Worm (Caenorhabditis elegans) whole organism, young adult: ENCODE data around the gene atf-8.
A peak's percentile ranks its signal among the peaks of the same experiment; 100 is the strongest.

Source experiments
- B0336.3 ChIP-seq: fragments of 200-800 bp; sonication (Bioruptor generic); IDR thresholded peaks from 2 replicates; pipeline ENCODE4 v1.3.6; 2022; ENCODE audit warnings: missing genetic modification characterization, missing compliant biosample characterization
- C06A6.2 ChIP-seq: fragments of 200-800 bp; sonication (Bioruptor generic); conservative IDR thresholded peaks from 2 replicates; pipeline ENCODE4 v1.3.6; 2022; ENCODE audit warnings: missing genetic modification characterization, missing compliant biosample characterization
- D2030.7 ChIP-seq: fragments of 200-800 bp; sonication (Bioruptor generic); IDR thresholded peaks from 2 replicates; pipeline ENCODE4 v1.3.6; 2022; ENCODE audit warnings: missing genetic modification reagents, missing genetic modification characterization, missing compliant biosample characterization
- F33H1.4 ChIP-seq: fragments of 200-800 bp; sonication (Bioruptor generic); IDR thresholded peaks from 2 replicates; pipeline ENCODE4 v1.3.6; 2022; ENCODE audit warnings: missing genetic modification reagents, missing genetic modification characterization, missing compliant biosample characterization
- F57A8.1 ChIP-seq: fragments of 200-800 bp; sonication (Bioruptor generic); optimal IDR thresholded peaks from 2 replicates; lab custom pipeline; 2018; ENCODE audit warnings: mild to moderate bottlenecking, missing genetic modification characterization, moderate library complexity, missing compliant biosample characterization
- K11D2.4 ChIP-seq: fragments of 200-800 bp; sonication (Bioruptor generic); IDR thresholded peaks from 2 replicates; pipeline ENCODE4 v1.3.6; 2022; ENCODE audit warnings: missing genetic modification reagents, missing genetic modification characterization, missing compliant biosample characterization
- T07F8.4 ChIP-seq: sonication (generic microtip); optimal IDR thresholded peaks from 2 replicates; lab custom pipeline; 2016; ENCODE audit warnings: mild to moderate bottlenecking, missing genetic modification characterization, moderate library complexity, missing compliant biosample characterization
- Y53F4B.3 ChIP-seq: fragments of 200-800 bp; sonication (Bioruptor generic); IDR thresholded peaks from 2 replicates; pipeline ENCODE4 v1.3.6; 2022; ENCODE audit warnings: missing genetic modification reagents, missing genetic modification characterization, missing compliant biosample characterization
- Y53G8AR.9 ChIP-seq: fragments of 200-800 bp; sonication (Bioruptor generic); conservative IDR thresholded peaks from 2 replicates; pipeline ENCODE4 v1.3.6; 2022; ENCODE audit warnings: missing genetic modification reagents, missing genetic modification characterization, missing compliant biosample characterization
- Y95B8A.8 ChIP-seq: fragments of 200-800 bp; sonication (Bioruptor generic); IDR thresholded peaks from 2 replicates; pipeline ENCODE4 v1.3.6; 2022; ENCODE audit warnings: missing genetic modification reagents, missing genetic modification characterization, missing compliant biosample characterization
- ZK185.1 ChIP-seq: sonication (generic microtip); optimal IDR thresholded peaks from 2 replicates; lab custom pipeline; 2016; ENCODE audit warnings: mild to moderate bottlenecking, missing genetic modification characterization, missing compliant biosample characterization; ENCODE audit not compliant: poor library complexity, severe bottlenecking
- atf-7 ChIP-seq: sonication (generic microtip); optimal IDR thresholded peaks from 2 replicates; lab custom pipeline; 2017; ENCODE audit warnings: mild to moderate bottlenecking, missing genetic modification characterization, missing compliant biosample characterization
- attf-5 ChIP-seq: fragments of 200-800 bp; sonication (Bioruptor generic); optimal IDR thresholded peaks from 2 replicates; lab custom pipeline; 2018; ENCODE audit warnings: mild to moderate bottlenecking, missing genetic modification characterization, missing compliant biosample characterization
- cebp-1 ChIP-seq, 2 experiments: fragments of 200-800 bp in 1 of 2; sonication (Bioruptor generic) in 1 of 2; sonication (generic microtip) in 1 of 2; IDR thresholded peaks in 1 of 2; optimal IDR thresholded peaks in 1 of 2; 2 replicates each; pipeline versions ENCODE4 v1.3.6 to Lab custom; 2017 to 2022; ENCODE audit warnings: missing compliant biosample characterization in 2 of 2, missing genetic modification characterization in 2 of 2, mild to moderate bottlenecking in 1 of 2, missing genetic modification reagents in 1 of 2, moderate library complexity in 1 of 2
- cebp-2 ChIP-seq: fragments of 200-800 bp; sonication (Bioruptor generic); IDR thresholded peaks from 2 replicates; pipeline ENCODE4 v1.3.6; 2022; ENCODE audit warnings: missing genetic modification characterization, missing compliant biosample characterization
- ceh-100 ChIP-seq: fragments of 200-800 bp; sonication (Bioruptor generic); IDR thresholded peaks from 2 replicates; pipeline ENCODE4 v1.3.6; 2022; ENCODE audit warnings: missing genetic modification reagents, missing genetic modification characterization, missing compliant biosample characterization
- ceh-27 ChIP-seq: fragments of 200-800 bp; sonication (Bioruptor generic); optimal IDR thresholded peaks from 2 replicates; lab custom pipeline; 2018; ENCODE audit warnings: mild to moderate bottlenecking, missing genetic modification characterization, moderate library complexity, missing compliant biosample characterization
- ceh-58 ChIP-seq: fragments of 200-800 bp; sonication (Bioruptor generic); IDR thresholded peaks from 2 replicates; pipeline ENCODE4 v1.3.6; 2022; ENCODE audit warnings: missing genetic modification characterization, missing compliant biosample characterization
- die-1 ChIP-seq: sonication (generic microtip); optimal IDR thresholded peaks from 2 replicates; lab custom pipeline; 2016; ENCODE audit warnings: missing genotype, mild to moderate bottlenecking, missing genetic modification characterization, missing compliant biosample characterization
- egrh-3 ChIP-seq: fragments of 200-800 bp; sonication (Bioruptor generic); IDR thresholded peaks from 2 replicates; pipeline ENCODE4 v1.3.6; 2022; ENCODE audit warnings: missing genetic modification reagents, missing genetic modification characterization, missing compliant biosample characterization
- ekl-4 ChIP-seq: fragments of 200-800 bp; sonication (Bioruptor generic); IDR thresholded peaks from 2 replicates; pipeline ENCODE4 v1.3.6; 2022; ENCODE audit warnings: missing genetic modification reagents, missing genetic modification characterization, missing compliant biosample characterization
- ets-4 ChIP-seq: fragments of 200-800 bp; sonication (Bioruptor generic); optimal IDR thresholded peaks from 2 replicates; lab custom pipeline; 2018; ENCODE audit warnings: mild to moderate bottlenecking, missing genetic modification characterization, missing compliant biosample characterization
- let-526 ChIP-seq: fragments of 200-800 bp; sonication (Bioruptor generic); IDR thresholded peaks from 2 replicates; pipeline ENCODE4 v1.3.6; 2022; ENCODE audit warnings: missing genetic modification reagents, missing genetic modification characterization, missing compliant biosample characterization
- lin-26 ChIP-seq: fragments of 200-800 bp; sonication (Bioruptor generic); IDR thresholded peaks from 2 replicates; pipeline ENCODE4 v1.3.6; 2022; ENCODE audit warnings: missing genetic modification reagents, missing genetic modification characterization, missing compliant biosample characterization
- lin-35 ChIP-seq, 3 experiments: fragments of 150-350 bp in 2 of 3; sonication (generic microtip) in 1 of 3; optimal IDR thresholded peaks; 2 replicates each; lab custom pipeline; 2014 to 2018; ENCODE audit warnings: missing biosample characterization in 3 of 3, missing genetic modification characterization in 3 of 3, missing genetic modification reagents in 3 of 3
- lin-54 ChIP-seq: fragments of 200-800 bp; sonication (Bioruptor generic); optimal IDR thresholded peaks from 2 replicates; lab custom pipeline; 2018; ENCODE audit warnings: mild to moderate bottlenecking, missing genetic modification characterization, missing compliant biosample characterization
- lir-1 ChIP-seq: fragments of 200-800 bp; sonication (Bioruptor generic); conservative IDR thresholded peaks from 2 replicates; pipeline ENCODE4 v1.3.6; 2022; ENCODE audit warnings: missing genetic modification reagents, missing genetic modification characterization, missing compliant biosample characterization
- lsl-1 ChIP-seq: fragments of 200-800 bp; sonication (Bioruptor generic); optimal IDR thresholded peaks from 2 replicates; lab custom pipeline; 2018; ENCODE audit warnings: mild to moderate bottlenecking, missing genetic modification characterization, moderate library complexity, missing compliant biosample characterization
- madf-3 ChIP-seq: fragments of 200-800 bp; sonication (Bioruptor generic); IDR thresholded peaks from 2 replicates; pipeline ENCODE4 v1.3.6; 2022; ENCODE audit warnings: missing genetic modification reagents, missing genetic modification characterization, missing compliant biosample characterization
- nfya-2 ChIP-seq: fragments of 200-800 bp; sonication (Bioruptor generic); IDR thresholded peaks from 2 replicates; pipeline ENCODE4 v1.3.6; 2022; ENCODE audit warnings: missing genetic modification reagents, missing genetic modification characterization, missing compliant biosample characterization
- nhr-179 ChIP-seq: sonication (generic microtip); optimal IDR thresholded peaks from 2 replicates; lab custom pipeline; 2016; ENCODE audit warnings: mild to moderate bottlenecking, missing genetic modification characterization, missing compliant biosample characterization
- nhr-80 ChIP-seq: sonication (generic microtip); optimal IDR thresholded peaks from 2 replicates; lab custom pipeline; 2016; ENCODE audit warnings: missing genetic modification characterization, missing compliant biosample characterization
- pha-4 ChIP-seq: fragments of 150-350 bp; sonication (generic microtip); optimal IDR thresholded peaks from 2 replicates; lab custom pipeline; 2014; ENCODE audit warnings: missing biosample characterization, missing genetic modification reagents, missing genetic modification characterization
- rpc-1 ChIP-seq, 2 experiments: fragments of 150-350 bp in 1 of 2; sonication (generic microtip) in 1 of 2; optimal IDR thresholded peaks; 2 replicates each; lab custom pipeline; 2014 to 2018; ENCODE audit warnings: missing biosample characterization in 1 of 2, missing genetic modification characterization in 1 of 2, missing genetic modification reagents in 1 of 2, missing genotype in 1 of 2
- snpc-4 ChIP-seq, 5 experiments: fragments of 150-350 bp in 1 of 5; sonication (generic microtip) in 4 of 5; optimal IDR thresholded peaks; 2 replicates each; lab custom pipeline; 2014 to 2018; ENCODE audit warnings: missing genetic modification characterization in 5 of 5, missing biosample characterization in 3 of 5, antibody characterized with exemption in 2 of 5, mild to moderate bottlenecking in 2 of 5, missing compliant biosample characterization in 2 of 5, missing genotype in 2 of 5, moderate library complexity in 2 of 5, missing genetic modification reagents in 1 of 5
- tbp1 ChIP-seq: fragments of 200-800 bp; sonication (Bioruptor generic); optimal IDR thresholded peaks from 2 replicates; lab custom pipeline; 2018; ENCODE audit warnings: mild to moderate bottlenecking, missing genetic modification characterization, missing compliant biosample characterization
- tbx-9 ChIP-seq: sonication (generic microtip); optimal IDR thresholded peaks from 2 replicates; lab custom pipeline; 2016; ENCODE audit warnings: borderline replicate concordance, missing genetic modification characterization, inconsistent platforms, missing compliant biosample characterization
- tlf-1 ChIP-seq: fragments of 200-800 bp; sonication (Bioruptor generic); optimal IDR thresholded peaks from 2 replicates; lab custom pipeline; 2018; ENCODE audit warnings: mild to moderate bottlenecking, missing genetic modification characterization, missing compliant biosample characterization
- zfh-2 ChIP-seq: fragments of 200-800 bp; sonication (Bioruptor generic); conservative IDR thresholded peaks from 2 replicates; pipeline ENCODE4 v1.3.6; 2022; ENCODE audit warnings: missing genetic modification reagents, missing genetic modification characterization, missing compliant biosample characterization
- ztf-22 ChIP-seq: fragments of 200-800 bp; sonication (Bioruptor generic); optimal IDR thresholded peaks from 2 replicates; lab custom pipeline; 2018; ENCODE audit warnings: mild to moderate bottlenecking, missing genetic modification characterization, moderate library complexity, missing compliant biosample characterization
- ztf-26 ChIP-seq: sonication (generic microtip); optimal IDR thresholded peaks from 2 replicates; lab custom pipeline; 2017; ENCODE audit warnings: missing genetic modification characterization, missing compliant biosample characterization
- ztf-3 ChIP-seq: fragments of 200-800 bp; sonication (Bioruptor generic); optimal IDR thresholded peaks from 2 replicates; lab custom pipeline; 2018; ENCODE audit warnings: mild to moderate bottlenecking, missing genetic modification characterization, missing compliant biosample characterization
- ztf-6 ChIP-seq: fragments of 200-800 bp; sonication (Bioruptor generic); IDR thresholded peaks from 2 replicates; pipeline ENCODE4 v1.3.6; 2022; ENCODE audit warnings: missing genetic modification reagents, missing genetic modification characterization, missing compliant biosample characterization

The atf-8 gene

ce11 chrV:6100492-6101004, 4.9 kb upstream of the atf-8 start, which contains the start of gene crt-1 (continued):
- peak; percentile 81 for TF ChIP-seq ztf-26 (tag; lab: Kevin White, UChicago)
- TF ChIP-seq ztf-3 (GFP tag; lab: Kevin White, UChicago) = peak; percentile 50
- peak; percentile 65; the same call in 1 of the 2 replicates for TF ChIP-seq lin-26 (GFP tag; lab: Robert Waterston, UW)
- TF ChIP-seq ztf-6 (GFP tag; lab: Robert Waterston, UW) = no peak
- peak; percentile 89 for TF ChIP-seq nhr-80 (tag; lab: Kevin White, UChicago)
- TF ChIP-seq zfh-2 (GFP tag; lab: Robert Waterston, UW) = peak; percentile 99
- TF ChIP-seq snpc-4 (GFP tag; optimal IDR thresholded peaks at IDR 0.05; lab: Kevin White, UChicago) = no peak
- peak; percentile 29 to 77 (median 56) for TF ChIP-seq snpc-4 (tag; optimal IDR thresholded peaks at IDR 0.05; lab: Kevin White, UChicago)
- TF ChIP-seq Y53G8AR.9 (GFP tag; lab: Robert Waterston, UW) = peak; percentile 77
- TF ChIP-seq ceh-58 (GFP tag; lab: Robert Waterston, UW) = no peak
- no peak for TF ChIP-seq cebp-2 (GFP tag; lab: Robert Waterston, UW)
- no peak for TF ChIP-seq F33H1.4 (GFP tag; lab: Robert Waterston, UW)
- TF ChIP-seq tbp1 (GFP tag; lab: Kevin White, UChicago) = peak; percentile 63
- TF ChIP-seq F57A8.1 (GFP tag; lab: Kevin White, UChicago) = no peak
- no peak for TF ChIP-seq T07F8.4
- TF ChIP-seq cebp-1 (GFP tag; IDR thresholded peaks at IDR 0.05; lab: Robert Waterston, UW) = no peak
- peak; percentile 85 for TF ChIP-seq cebp-1 (tag; optimal IDR thresholded peaks at IDR 0.05; lab: Kevin White, UChicago)
- peak; percentile 72 for TF ChIP-seq tlf-1
- TF ChIP-seq ZK185.1 (tag; lab: Kevin White, UChicago) = peak; percentile 81
- TF ChIP-seq nfya-2 (GFP tag; lab: Robert Waterston, UW) = peak; percentile 99
- peak; percentile 82 for TF ChIP-seq let-526 (GFP tag; lab: Robert Waterston, UW)
- no peak for TF ChIP-seq lsl-1
- TF ChIP-seq egrh-3 (GFP tag; lab: Robert Waterston, UW) = peak; percentile 32; the same call in 1 of the 2 replicates
- TF ChIP-seq ceh-27 (GFP tag; lab: Kevin White, UChicago) = peak; percentile 89
- TF ChIP-seq K11D2.4 (GFP tag; lab: Robert Waterston, UW) = peak; percentile 89
- peak; percentile 80 for TF ChIP-seq ekl-4 (GFP tag; lab: Robert Waterston, UW)
- no peak for TF ChIP-seq die-1 (tag; lab: Kevin White, UChicago)
- no peak for TF ChIP-seq Y95B8A.8 (GFP tag; lab: Robert Waterston, UW)
- TF ChIP-seq nhr-179 = no peak
- no peak for TF ChIP-seq rpc-1 (optimal IDR thresholded peaks at IDR 0.05; lab: Kevin White, UChicago)
- TF ChIP-seq rpc-1 (tag; optimal IDR thresholded peaks at IDR 0.05; lab: Kevin White, UChicago) = no peak
- 0 out of 2 replicates have a peak, but pooled peaks have one; percentile 59 for TF ChIP-seq madf-3
- TF ChIP-seq ets-4 (GFP tag; lab: Kevin White, UChicago) = peak; percentile 87
- TF ChIP-seq lin-54 = peak; percentile 86
- TF ChIP-seq ceh-100 (GFP tag; lab: Robert Waterston, UW) = no peak; the same call in 1 of the 2 replicates
- TF ChIP-seq C06A6.2 = peak; percentile 71
- peak; percentile 36; the same call in 1 of the 2 replicates for TF ChIP-seq D2030.7 (GFP tag; lab: Robert Waterston, UW)
- TF ChIP-seq Y53F4B.3 = no peak
- peak; percentile 73 for TF ChIP-seq atf-7 (tag; lab: Kevin White, UChicago)
- TF ChIP-seq attf-5 = peak; percentile 78
- peak; percentile 29 for TF ChIP-seq ztf-22 (GFP tag; lab: Kevin White, UChicago)
- peak in 1 of 3 experiments; percentile 78 for TF ChIP-seq lin-35 (GFP tag; optimal IDR thresholded peaks at IDR 0.05; lab: Kevin White, UChicago)
- no peak for TF ChIP-seq tbx-9 (tag; lab: Kevin White, UChicago)
- TF ChIP-seq pha-4 (tag; lab: Kevin White, UChicago) = no peak
- TF ChIP-seq B0336.3 (GFP tag; lab: Robert Waterston, UW) = peak; percentile 90
- TF ChIP-seq lir-1 = 0 out of 2 replicates have a peak, but pooled peaks have one; percentile 26
